Fruit fly (Drosophila melanogaster) whole organism, prepupa: ENCODE results near the gene mbm.

Experiments used
- Blimp-1 ChIP-seq: fragments of 200-800 bp; sonication (Bioruptor generic); optimal IDR thresholded peaks from 3 replicates; lab custom pipeline; 2017; ENCODE audit warnings: missing biosample characterization, missing genetic modification characterization, mild to moderate bottlenecking, moderate library complexity, missing genetic modification reagents
- CG10631 ChIP-seq: fragments of 200-800 bp; sonication (Bioruptor generic); optimal IDR thresholded peaks from 2 replicates; lab custom pipeline; 2016; ENCODE audit warnings: missing biosample characterization, missing genetic modification characterization
- CG10669 ChIP-seq: fragments of 200-800 bp; sonication (Bioruptor generic); optimal IDR thresholded peaks from 3 replicates; lab custom pipeline; 2018; ENCODE audit warnings: missing biosample characterization, mild to moderate bottlenecking, missing genetic modification characterization, moderate library complexity
- CG11294 ChIP-seq: fragments of 200-800 bp; sonication (Bioruptor generic); IDR thresholded peaks from 2 replicates; pipeline ENCODE4 v1.3.6; 2022; ENCODE audit warnings: missing biosample characterization, missing genetic modification characterization
- CG11762 ChIP-seq: fragments of 200-800 bp; sonication (Bioruptor generic); optimal IDR thresholded peaks from 3 replicates; lab custom pipeline; 2016; ENCODE audit warnings: missing biosample characterization, missing genetic modification characterization; ENCODE audit not compliant: insufficient read depth
- CG11902 ChIP-seq: fragments of 200-800 bp; sonication (Bioruptor generic); optimal IDR thresholded peaks from 3 replicates; lab custom pipeline; 2016; ENCODE audit warnings: missing biosample characterization, missing genetic modification characterization
- CG1621 ChIP-seq: fragments of 200-800 bp; sonication (Bioruptor generic); optimal IDR thresholded peaks from 3 replicates; lab custom pipeline; 2018; ENCODE audit warnings: missing biosample characterization, mild to moderate bottlenecking, missing genetic modification characterization
- CG16779 ChIP-seq: fragments of 200-800 bp; sonication (Bioruptor generic); optimal IDR thresholded peaks from 3 replicates; lab custom pipeline; 2017; ENCODE audit warnings: missing biosample characterization, mild to moderate bottlenecking, missing genetic modification characterization
- CG3032 ChIP-seq: fragments of 200-800 bp; optimal IDR thresholded peaks from 2 replicates; lab custom pipeline; 2019; ENCODE audit warnings: missing biosample characterization, mild to moderate bottlenecking, missing genetic modification characterization, moderate library complexity
- CG31627 ChIP-seq: fragments of 200-800 bp; sonication (Bioruptor generic); optimal IDR thresholded peaks from 3 replicates; lab custom pipeline; 2016; ENCODE audit warnings: missing biosample characterization, missing genetic modification characterization
- CG32006 ChIP-seq: fragments of 200-800 bp; sonication (Bioruptor generic); optimal IDR thresholded peaks from 3 replicates; lab custom pipeline; 2017; ENCODE audit warnings: missing biosample characterization, mild to moderate bottlenecking, missing genetic modification characterization
- CG34406 ChIP-seq: fragments of 200-800 bp; sonication (Bioruptor generic); optimal IDR thresholded peaks from 3 replicates; lab custom pipeline; 2016; ENCODE audit warnings: missing biosample characterization, missing genetic modification characterization
- CG4318 ChIP-seq: fragments of 200-800 bp; sonication (Bioruptor generic); optimal IDR thresholded peaks from 3 replicates; lab custom pipeline; 2017; ENCODE audit warnings: missing biosample characterization, mild to moderate bottlenecking, missing genetic modification characterization
- CG6276 ChIP-seq: fragments of 200-800 bp; sonication (Bioruptor generic); optimal IDR thresholded peaks from 2 replicates; lab custom pipeline; 2017; ENCODE audit warnings: missing biosample characterization, mild to moderate bottlenecking, missing genetic modification characterization
- CG6792 ChIP-seq: fragments of 200-800 bp; sonication (Bioruptor generic); optimal IDR thresholded peaks from 3 replicates; lab custom pipeline; 2016; ENCODE audit warnings: missing biosample characterization, missing genetic modification characterization
- CG6808 ChIP-seq: fragments of 200-800 bp; sonication (Bioruptor generic); optimal IDR thresholded peaks from 3 replicates; lab custom pipeline; 2017; ENCODE audit warnings: missing biosample characterization, missing genetic modification characterization, mild to moderate bottlenecking, moderate library complexity, missing genetic modification reagents
- CG7368 ChIP-seq: fragments of 200-800 bp; sonication (Bioruptor generic); optimal IDR thresholded peaks from 3 replicates; lab custom pipeline; 2016; ENCODE audit warnings: missing biosample characterization, missing genetic modification characterization
- CG8119 ChIP-seq: fragments of 200-800 bp; sonication (Bioruptor generic); IDR thresholded peaks from 3 replicates; pipeline ENCODE4 v1.3.6; 2022; ENCODE audit warnings: missing biosample characterization, missing genetic modification characterization
- CG8319 ChIP-seq: fragments of 200-800 bp; sonication (Bioruptor generic); optimal IDR thresholded peaks from 3 replicates; lab custom pipeline; 2016; ENCODE audit warnings: missing biosample characterization, missing genetic modification characterization
- CG9139 ChIP-seq: fragments of 200-800 bp; sonication (Bioruptor generic); optimal IDR thresholded peaks from 3 replicates; lab custom pipeline; 2017; ENCODE audit warnings: missing biosample characterization, mild to moderate bottlenecking, missing genetic modification characterization
- Eip78C ChIP-seq: fragments of 200-800 bp; sonication (Bioruptor generic); peaks from one replicate; lab custom pipeline; 2016; ENCODE audit warnings: missing biosample characterization, missing genetic modification characterization
- Eip93F ChIP-seq: fragments of 200-800 bp; sonication (Bioruptor generic); optimal IDR thresholded peaks from 2 replicates; lab custom pipeline; 2016; ENCODE audit warnings: missing biosample characterization, mild to moderate bottlenecking, missing genetic modification characterization
- Ets21C ChIP-seq: fragments of 200-800 bp; sonication (Bioruptor generic); optimal IDR thresholded peaks from 3 replicates; lab custom pipeline; 2016; ENCODE audit warnings: missing biosample characterization, missing genetic modification characterization
- Ets96B ChIP-seq: fragments of 200-800 bp; optimal IDR thresholded peaks from 2 replicates; lab custom pipeline; 2019; ENCODE audit warnings: missing biosample characterization, mild to moderate bottlenecking, missing genetic modification characterization, moderate library complexity
- Gug ChIP-seq: fragments of 200-800 bp; sonication (Bioruptor generic); IDR thresholded peaks from 2 replicates; pipeline ENCODE4 v1.3.6; 2022; ENCODE audit warnings: missing biosample characterization, missing genetic modification characterization
- Hr39 ChIP-seq: fragments of 200-800 bp; sonication (Bioruptor generic); optimal IDR thresholded peaks from 2 replicates; lab custom pipeline; 2016; ENCODE audit warnings: missing biosample characterization, missing genetic modification characterization
- Hr4 ChIP-seq: fragments of 200-800 bp; sonication (Bioruptor generic); optimal IDR thresholded peaks from 3 replicates; lab custom pipeline; 2016; ENCODE audit warnings: missing biosample characterization, missing genetic modification characterization
- Lpt ChIP-seq: fragments of 200-800 bp; sonication (Bioruptor generic); optimal IDR thresholded peaks from 3 replicates; lab custom pipeline; 2016; ENCODE audit warnings: missing biosample characterization, missing genetic modification characterization
- Met ChIP-seq: fragments of 200-800 bp; sonication (Bioruptor generic); optimal IDR thresholded peaks from 3 replicates; lab custom pipeline; 2016; ENCODE audit warnings: missing biosample characterization, missing genetic modification characterization
- OdsH ChIP-seq: fragments of 200-800 bp; sonication (Bioruptor generic); optimal IDR thresholded peaks from 3 replicates; lab custom pipeline; 2016; ENCODE audit warnings: missing biosample characterization, missing genetic modification characterization
- Sox14 ChIP-seq: fragments of 200-800 bp; sonication (Bioruptor generic); optimal IDR thresholded peaks from 3 replicates; lab custom pipeline; 2016; ENCODE audit warnings: missing biosample characterization, missing genetic modification characterization
- Sox15 ChIP-seq: fragments of 200-800 bp; sonication (Bioruptor generic); optimal IDR thresholded peaks from 3 replicates; lab custom pipeline; 2016; ENCODE audit warnings: missing biosample characterization, missing genetic modification characterization
- achi ChIP-seq: fragments of 200-800 bp; sonication (Bioruptor generic); optimal IDR thresholded peaks from 3 replicates; lab custom pipeline; 2016; ENCODE audit warnings: missing biosample characterization, missing genetic modification characterization
- cyc ChIP-seq: fragments of 200-800 bp; sonication (Bioruptor generic); optimal IDR thresholded peaks from 3 replicates; lab custom pipeline; 2016; ENCODE audit warnings: missing biosample characterization, missing genetic modification characterization
- dac ChIP-seq: fragments of 200-800 bp; sonication (Bioruptor generic); optimal IDR thresholded peaks from 2 replicates; lab custom pipeline; 2017; ENCODE audit warnings: missing biosample characterization, mild to moderate bottlenecking, missing genetic modification characterization
- esn ChIP-seq: fragments of 200-800 bp; sonication (Bioruptor generic); optimal IDR thresholded peaks from 2 replicates; lab custom pipeline; 2016; ENCODE audit warnings: missing biosample characterization, mild to moderate bottlenecking, missing genetic modification characterization, moderate library complexity
- net ChIP-seq: fragments of 200-800 bp; sonication (Bioruptor generic); optimal IDR thresholded peaks from 3 replicates; lab custom pipeline; 2016; ENCODE audit warnings: missing biosample characterization, missing genetic modification characterization
- spab ChIP-seq: fragments of 200-800 bp; sonication (Bioruptor generic); optimal IDR thresholded peaks from 2 replicates; lab custom pipeline; 2017; ENCODE audit warnings: missing biosample characterization, mild to moderate bottlenecking, missing genetic modification characterization, missing genetic modification reagents
- ss ChIP-seq, 2 experiments: fragments of 200-800 bp; sonication (Bioruptor generic); optimal IDR thresholded peaks; 2 replicates in 1 of 2; 3 replicates in 1 of 2; lab custom pipeline; 2017 to 2018; ENCODE audit warnings: mild to moderate bottlenecking in 2 of 2, missing biosample characterization in 2 of 2, missing genetic modification characterization in 2 of 2, moderate library complexity in 1 of 2
- svp ChIP-seq: fragments of 200-800 bp; sonication (Bioruptor generic); peaks from one replicate; lab custom pipeline; 2016; ENCODE audit warnings: missing biosample characterization, missing genetic modification characterization
- topi ChIP-seq: fragments of 200-800 bp; sonication (Bioruptor generic); optimal IDR thresholded peaks from 3 replicates; lab custom pipeline; 2016; ENCODE audit warnings: missing biosample characterization, missing genetic modification characterization

Gene mbm

dm6 chr2L:267441-268089 lies 6.0 kb downstream of the mbm start, which contains the start of gene CG17075 (continued):
- no peak for TF ChIP-seq Eip93F (GFP tag; lab: Kevin White, UChicago)
- TF ChIP-seq spab: no peak
- peak; percentile 82 for TF ChIP-seq CG11762
- TF ChIP-seq net (GFP tag; lab: Kevin White, UChicago): peak; percentile 93
- peak; percentile 92 for TF ChIP-seq OdsH
- peak; percentile 71 for TF ChIP-seq CG6808 (GFP tag; lab: Kevin White, UChicago)
- peak; percentile 93 for TF ChIP-seq CG6276 (GFP tag; lab: Kevin White, UChicago)
- TF ChIP-seq CG11902 (GFP tag; lab: Kevin White, UChicago): peak; percentile 61
- TF ChIP-seq Ets21C (GFP tag; lab: Kevin White, UChicago): no peak
- TF ChIP-seq cyc (GFP tag; lab: Kevin White, UChicago): peak; percentile 77
- TF ChIP-seq CG8319: peak; percentile 75
- TF ChIP-seq svp: no peak
- peak; percentile 73 to 82 for TF ChIP-seq ss (GFP tag; optimal IDR thresholded peaks at IDR 0.05; lab: Kevin White, UChicago)
- TF ChIP-seq CG11294: peak; percentile 83
- peak; percentile 61 for TF ChIP-seq Hr39 (GFP tag; lab: Kevin White, UChicago)
- TF ChIP-seq Blimp-1 (GFP tag; lab: Kevin White, UChicago): peak; percentile 46
- peak; percentile 82 for TF ChIP-seq CG6792 (GFP tag; lab: Kevin White, UChicago)
- TF ChIP-seq Sox15 (GFP tag; lab: Kevin White, UChicago): peak; percentile 65
- TF ChIP-seq Gug (GFP tag; lab: Robert Waterston, UW): peak; percentile 92
- peak; percentile 96 for TF ChIP-seq CG32006 (GFP tag; lab: Kevin White, UChicago)
- peak; percentile 95 for TF ChIP-seq Eip78C (GFP tag; lab: Kevin White, UChicago)
- no peak for TF ChIP-seq CG4318
- TF ChIP-seq CG34406 (GFP tag; lab: Kevin White, UChicago): peak; percentile 80
- peak; percentile 89 for TF ChIP-seq achi (GFP tag; lab: Kevin White, UChicago)
- peak; percentile 80 for TF ChIP-seq CG10669 (GFP tag; lab: Kevin White, UChicago)
- TF ChIP-seq Hr4 (GFP tag; lab: Kevin White, UChicago): peak; percentile 95
- peak; percentile 88 for TF ChIP-seq esn
- peak; percentile 34 for TF ChIP-seq CG9139 (GFP tag; lab: Kevin White, UChicago)
- peak; percentile 90 for TF ChIP-seq dac (GFP tag; lab: Kevin White, UChicago)
- TF ChIP-seq Sox14 (GFP tag; lab: Kevin White, UChicago): peak; percentile 77
- no peak for TF ChIP-seq Met (GFP tag; lab: Kevin White, UChicago)
- TF ChIP-seq CG31627 (GFP tag; lab: Kevin White, UChicago): peak; percentile 69
- peak; percentile 81 for TF ChIP-seq CG7368 (GFP tag; lab: Kevin White, UChicago)
- TF ChIP-seq topi (GFP tag; lab: Kevin White, UChicago): peak; percentile 79
- TF ChIP-seq CG10631: peak; percentile 87
- peak; percentile 89 for TF ChIP-seq CG16779 (tag; lab: Kevin White, UChicago)
- TF ChIP-seq CG3032 (tag; lab: Kevin White, UChicago): peak; percentile 79
- peak; percentile 89 for TF ChIP-seq Lpt (GFP tag; lab: Kevin White, UChicago)
- TF ChIP-seq CG1621 (tag; lab: Kevin White, UChicago): peak; percentile 74
- TF ChIP-seq, all 60 proteins: peak for 48

- TF ChIP-seq Sox14 (GFP tag; lab: Kevin White, UChicago): peak; percentile 57
- no peak for TF ChIP-seq Ets96B (tag; lab: Kevin White, UChicago)
- no peak for TF ChIP-seq CG8119
- no peak for TF ChIP-seq Lpt (GFP tag; lab: Kevin White, UChicago)
- TF ChIP-seq CG4318: no peak
- no peak for TF ChIP-seq CG34406 (GFP tag; lab: Kevin White, UChicago)
- peak; percentile 8 for TF ChIP-seq esn
- TF ChIP-seq svp: no peak
- TF ChIP-seq Met (GFP tag; lab: Kevin White, UChicago): no peak
These were observed 21.3 kb downstream of the mbm start, which contains the start of gene Rpp30 for dm6 chr2L:252174-252573. Rpp30 (minus strand) TSS chr2L:252373.
